Worm (Caenorhabditis elegans): ENCODE results near the gene Y62E10A.23.

Y62E10A.23 gene

DNA sequence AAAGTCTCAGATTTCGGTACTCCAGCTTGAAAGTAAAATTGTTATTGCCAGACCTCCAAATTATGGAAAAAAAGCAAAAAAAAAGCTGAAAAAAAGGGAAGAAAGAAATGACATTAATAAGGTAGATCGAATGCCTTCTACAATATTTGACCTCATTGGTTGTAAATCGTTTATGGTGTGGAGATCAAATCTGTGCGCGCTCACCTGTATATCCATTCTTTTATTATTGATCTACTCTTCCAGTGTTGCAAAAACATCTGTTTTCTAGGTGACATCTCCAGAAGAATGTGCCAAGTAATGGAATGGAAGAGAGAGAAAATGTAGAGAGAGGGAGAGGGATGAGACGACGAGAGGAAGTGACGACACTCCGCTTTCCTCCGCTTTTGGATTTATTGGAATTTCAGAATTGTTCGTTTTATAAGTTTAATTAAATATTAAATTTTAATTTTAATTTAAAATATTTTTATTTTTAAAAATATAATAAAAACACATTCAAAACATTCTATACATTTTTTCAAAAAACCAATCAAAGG, 29.7 kb downstream of the Y62E10A.23 start, which contains the start of the genes pik-1 and aptf-2 (continued):
- TF ChIP-seq let-607 (tag; optimal IDR thresholded peaks at IDR 0.05) = no peak
- TF ChIP-seq madf-6 (GFP tag; IDR thresholded peaks at IDR 0.05) = peak; percentile 94
- peak; percentile 45; the same call in 1 of the 2 replicates for TF ChIP-seq attf-3 (GFP tag; conservative IDR thresholded peaks at IDR 0.05)
- no peak for TF ChIP-seq snpc-4 (GFP tag; optimal IDR thresholded peaks at IDR 0.05)
- TF ChIP-seq snpc-4 (tag; optimal IDR thresholded peaks at IDR 0.05) = peak in 1 of 4 experiments; percentile 10
- TF ChIP-seq lin-54 (GFP tag; optimal IDR thresholded peaks at IDR 0.05) = peak; percentile 15
- TF ChIP-seq attf-5 (GFP tag; optimal IDR thresholded peaks at IDR 0.05) = no peak
- TF ChIP-seq ccch-3 (GFP tag; optimal IDR thresholded peaks at IDR 0.05) = no peak
- peak; percentile 13 for TF ChIP-seq lsl-1 (GFP tag; optimal IDR thresholded peaks at IDR 0.05)
- TF ChIP-seq hmg-1.2 (GFP tag; IDR thresholded peaks at IDR 0.05) = no peak; the same call in 1 of the 2 replicates
- TF ChIP-seq D2030.7 (GFP tag; IDR thresholded peaks at IDR 0.05) = peak; percentile 48
- TF ChIP-seq zfh-2 (GFP tag; conservative IDR thresholded peaks at IDR 0.05) = no peak

- TF ChIP-seq let-526 (GFP tag; IDR thresholded peaks at IDR 0.05) (no peak), nhr-120 (GFP tag; IDR thresholded peaks at IDR 0.05) (no peak), ceh-91 (GFP tag; IDR thresholded peaks at IDR 0.05) (no peak), nhr-90 (tag; optimal IDR thresholded peaks at IDR 0.05) (no peak), egl-18 (GFP tag; IDR thresholded peaks at IDR 0.05) (no peak), madf-3 (GFP tag; IDR thresholded peaks at IDR 0.05) (no peak), snpc-3.4 (tag; optimal IDR thresholded peaks at IDR 0.05) (no peak), cebp-2 (GFP tag; IDR thresholded peaks at IDR 0.05) (no peak), athp-1 (tag; optimal IDR thresholded peaks at IDR 0.05) (no peak), him-1 (tag; optimal IDR thresholded peaks at IDR 0.05) (no peak), lir-1 (GFP tag; conservative IDR thresholded peaks at IDR 0.05) (no peak), nhr-27 (tag; optimal IDR thresholded peaks at IDR 0.05) (no peak), B0336.3 (GFP tag; IDR thresholded peaks at IDR 0.05) (no peak), die-1 (tag; optimal IDR thresholded peaks at IDR 0.05) (no peak), mcd-1 (GFP tag; IDR thresholded peaks at IDR 0.05) (no peak)
These were observed 36.1 kb downstream of the Y62E10A.23 start, which contains the start of gene nol-9 for ce11 chrIV:13422200-13422599. nol-9 (plus strand) TSS chrIV:13422500.

- TF ChIP-seq mcd-1 (GFP tag; IDR thresholded peaks at IDR 0.05) = no peak
- TF ChIP-seq mes-4 (tag; optimal IDR thresholded peaks at IDR 0.05) = no peak
- TF ChIP-seq bed-2 (GFP tag; IDR thresholded peaks at IDR 0.05) = no peak
- TF ChIP-seq ceh-91 (GFP tag; IDR thresholded peaks at IDR 0.05) = no peak
- no peak for TF ChIP-seq Y53G8AR.9 (GFP tag; conservative IDR thresholded peaks at IDR 0.05)
- no peak for TF ChIP-seq F57A8.1 (GFP tag; optimal IDR thresholded peaks at IDR 0.05)
- no peak for TF ChIP-seq pbrm-1 (GFP tag; IDR thresholded peaks at IDR 0.05)
- no peak for TF ChIP-seq aptf-2 (GFP tag; conservative IDR thresholded peaks at IDR 0.05)
- TF ChIP-seq sdz-38 (tag; optimal IDR thresholded peaks at IDR 0.05) = no peak
- TF ChIP-seq F55B11.4 (tag; optimal IDR thresholded peaks at IDR 0.05; ENCODE audit: borderline replicate concordance, insufficient read depth) = no peak
- TF ChIP-seq nfya-1 (tag; optimal IDR thresholded peaks at IDR 0.05; ENCODE audit: borderline replicate concordance, insufficient read depth) = no peak
- TF ChIP-seq ceh-58 (GFP tag; IDR thresholded peaks at IDR 0.05) = no peak
- no peak for TF ChIP-seq ekl-4 (GFP tag; IDR thresholded peaks at IDR 0.05)
- no peak for TF ChIP-seq akir-1 (GFP tag; optimal IDR thresholded peaks at IDR 0.05)
- no peak for TF ChIP-seq F39B2.1 (GFP tag; IDR thresholded peaks at IDR 0.05)
- no peak for TF ChIP-seq B0035.1 (tag; optimal IDR thresholded peaks at IDR 0.05)
- no peak for TF ChIP-seq ztf-3 (GFP tag; optimal IDR thresholded peaks at IDR 0.05)
These were observed 43.1 kb downstream of the Y62E10A.23 start, which contains the start of gene K09B11.4 for ce11 chrIV:13429240-13429639. K09B11.4 (plus strand) TSS chrIV:13429540.

Data from whole organism, young adult.